Worm (Caenorhabditis elegans): ENCODE measurements around the gene ccf-1.

The ccf-1 gene

DNA sequence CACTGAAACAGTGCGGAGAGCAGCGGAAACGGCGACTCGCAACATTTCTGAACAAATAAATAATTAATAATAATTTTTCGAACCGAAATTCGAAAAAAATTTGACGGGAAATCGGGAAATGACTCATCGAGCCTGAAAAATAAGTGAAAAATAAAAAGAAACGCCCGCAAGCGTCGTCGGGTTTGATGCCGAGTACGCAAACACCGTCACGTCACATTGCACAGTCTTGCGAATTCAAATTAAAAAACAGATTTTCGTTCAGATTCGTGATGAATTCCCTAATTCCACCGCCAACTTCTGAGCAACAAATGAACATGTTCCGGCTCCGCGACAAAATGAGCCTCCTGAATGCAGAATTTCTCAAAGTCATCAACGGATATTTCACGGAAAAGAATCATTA is 4.4 kb downstream of the ccf-1 start, which contains the start of the genes ndab-1 and npp-16:
ndab-1 (minus strand) TSS at position 47 of the 400 bp plus-strand sequence.
npp-16 (plus strand) TSS at position 263 of the 400 bp plus-strand sequence.
- TF ChIP-seq daf-16 (GFP tag; optimal IDR thresholded peaks at IDR 0.05) (no peak), daf-16 (tag; optimal IDR thresholded peaks at IDR 0.05) (no peak), lin-38 (GFP tag; IDR thresholded peaks at IDR 0.05) (peak; percentile 61), lim-7 (GFP tag; IDR thresholded peaks at IDR 0.05) (peak; percentile 11; the same call in 1 of the 2 replicates), gei-8 (GFP tag; optimal IDR thresholded peaks at IDR 0.05) (no peak), T20F7.1 (GFP tag; optimal IDR thresholded peaks at IDR 0.05) (no peak), ceh-28 (tag; optimal IDR thresholded peaks at IDR 0.05) (no peak), attf-4 (tag; optimal IDR thresholded peaks at IDR 0.05) (no peak), unc-62 (GFP tag; optimal IDR thresholded peaks at IDR 0.05 in 1 of 2) (no peak), unc-62 (tag; optimal IDR thresholded peaks at IDR 0.05) (no peak), saeg-2 (GFP tag; IDR thresholded peaks at IDR 0.05) (no peak), cey-2 (tag; optimal IDR thresholded peaks at IDR 0.05; ENCODE audit: borderline replicate concordance, insufficient read depth) (no peak), mes-2 (tag; optimal IDR thresholded peaks at IDR 0.05; ENCODE audit: poor library complexity, severe bottlenecking) (peak; percentile 76), dpl-1 (GFP tag; optimal IDR thresholded peaks at IDR 0.05) (peak; percentile 54), ama-1 (optimal IDR thresholded peaks at IDR 0.05) (no peak), unc-130 (GFP tag; optimal IDR thresholded peaks at IDR 0.05) (no peak), fos-1 (tag; optimal IDR thresholded peaks at IDR 0.05) (no peak), nhr-48 (tag; optimal IDR thresholded peaks at IDR 0.05) (no peak), hif-1 (tag; optimal IDR thresholded peaks at IDR 0.05) (no peak), lsy-2 (tag; optimal IDR thresholded peaks at IDR 0.05) (peak in 1 of 2 experiments; percentile 43), nhr-11 (tag; optimal IDR thresholded peaks at IDR 0.05) (no peak)

DNA sequence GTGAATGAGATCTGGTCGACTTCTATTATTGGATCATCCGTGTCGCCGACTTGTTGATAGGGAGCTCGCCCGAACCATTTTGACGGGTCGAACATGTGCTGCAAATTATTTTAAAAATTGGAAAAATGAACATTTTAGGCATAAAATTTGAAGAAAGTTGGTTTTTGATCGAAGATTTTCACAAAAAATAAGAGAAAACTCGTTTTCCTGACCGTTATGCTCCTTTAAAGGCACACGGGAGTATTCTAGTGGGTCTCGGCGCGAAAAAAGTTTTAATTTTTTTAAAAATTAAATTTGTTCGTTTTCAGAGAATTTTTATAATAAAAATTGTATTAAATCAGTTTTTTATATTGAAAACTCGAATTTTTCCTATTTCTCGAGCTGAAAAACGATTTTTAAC is 5.8 kb downstream of the ccf-1 start, which contains the start of gene Y56A3A.16:
Y56A3A.16 (minus strand) TSS at position 101 of the 400 bp plus-strand sequence.
- TF ChIP-seq unc-39 (tag; optimal IDR thresholded peaks at IDR 0.05): no peak
- TF ChIP-seq daf-12 (tag; optimal IDR thresholded peaks at IDR 0.05): no peak
- no peak for TF ChIP-seq dmd-6 (GFP tag; IDR thresholded peaks at IDR 0.05)
- TF ChIP-seq rbr-2 (tag; optimal IDR thresholded peaks at IDR 0.05): no peak
- TF ChIP-seq skn-1 (tag; optimal IDR thresholded peaks at IDR 0.05): no peak
- TF ChIP-seq lir-3 (tag; optimal IDR thresholded peaks at IDR 0.05): no peak
- TF ChIP-seq nhr-102 (tag; optimal IDR thresholded peaks at IDR 0.05): no peak
- no peak for TF ChIP-seq nhr-237 (tag; optimal IDR thresholded peaks at IDR 0.05)
- TF ChIP-seq lsy-2 (tag; optimal IDR thresholded peaks at IDR 0.05): no peak
- TF ChIP-seq duxl-1 (tag; optimal IDR thresholded peaks at IDR 0.05; ENCODE audit: poor library complexity): no peak
- no peak for TF ChIP-seq hif-1 (tag; optimal IDR thresholded peaks at IDR 0.05)
- no peak for TF ChIP-seq Y75B8A.6 (GFP tag; IDR thresholded peaks at IDR 0.05)
- TF ChIP-seq hlh-30 (tag; optimal IDR thresholded peaks at IDR 0.05; ENCODE audit: insufficient read depth): no peak
- no peak for TF ChIP-seq sdz-12 (GFP tag; optimal IDR thresholded peaks at IDR 0.05)
- no peak for TF ChIP-seq dmd-8 (GFP tag; IDR thresholded peaks at IDR 0.05)
- TF ChIP-seq F44E2.7 (GFP tag; IDR thresholded peaks at IDR 0.05): no peak
- TF ChIP-seq hmg-1.1 (GFP tag; IDR thresholded peaks at IDR 0.05): no peak
- TF ChIP-seq ama-1 (optimal IDR thresholded peaks at IDR 0.05): no peak
- TF ChIP-seq nhr-25 (tag; optimal IDR thresholded peaks at IDR 0.05; ENCODE audit: borderline replicate concordance, insufficient read depth): no peak
- no peak for TF ChIP-seq lin-29 (GFP tag; IDR thresholded peaks at IDR 0.05)

DNA sequence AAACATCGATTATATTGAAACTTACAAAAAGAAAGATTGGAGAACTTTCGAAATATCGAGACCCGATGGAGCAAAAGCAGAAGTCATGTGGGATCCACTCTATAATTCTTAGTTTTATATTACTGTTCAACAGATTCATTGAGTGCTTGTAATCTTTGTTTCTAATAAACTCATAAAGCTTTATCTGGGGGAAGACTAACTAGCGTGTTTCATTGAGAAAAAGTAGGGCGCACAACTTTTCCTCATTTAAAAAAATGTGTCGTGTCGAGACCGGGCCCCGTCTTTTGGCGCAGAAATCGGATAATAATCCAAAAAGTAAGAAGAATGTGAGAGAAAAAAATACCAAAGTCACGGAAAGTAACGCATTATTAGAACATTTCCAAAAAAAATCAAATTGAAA is 10.3 kb downstream of the ccf-1 start, which contains the start of gene faah-4:
faah-4 (minus strand) TSS at position 101 of the 400 bp plus-strand sequence.
- TF ChIP-seq ztf-11 (tag; optimal IDR thresholded peaks at IDR 0.05) (no peak), unc-62 (GFP tag; optimal IDR thresholded peaks at IDR 0.05 in 1 of 2) (peak in 1 of 2 experiments; percentile 13), unc-62 (tag; optimal IDR thresholded peaks at IDR 0.05) (no peak), T20F7.1 (GFP tag; optimal IDR thresholded peaks at IDR 0.05) (no peak)

Measured in whole organism, L4 larva.